Worm (Caenorhabditis elegans) whole organism, young adult: Measurements from ENCODE around the gene cyp-13A3.

Experiments
- B0336.3 ChIP-seq: fragments of 200-800 bp; sonication (Bioruptor generic); IDR thresholded peaks from 2 replicates; pipeline ENCODE4 v1.3.6; 2022; ENCODE audit warnings: missing genetic modification characterization, missing compliant biosample characterization
- C17E4.6 ChIP-seq: fragments of 200-800 bp; sonication (Bioruptor generic); IDR thresholded peaks from 2 replicates; pipeline ENCODE4 v1.3.6; 2022; ENCODE audit warnings: missing genetic modification reagents, missing genetic modification characterization, missing compliant biosample characterization
- F33H1.4 ChIP-seq: fragments of 200-800 bp; sonication (Bioruptor generic); IDR thresholded peaks from 2 replicates; pipeline ENCODE4 v1.3.6; 2022; ENCODE audit warnings: missing genetic modification reagents, missing genetic modification characterization, missing compliant biosample characterization
- F57C9.4 ChIP-seq: sonication (generic microtip); optimal IDR thresholded peaks from 2 replicates; lab custom pipeline; 2017; ENCODE audit warnings: mild to moderate bottlenecking, missing genetic modification characterization, missing compliant biosample characterization
- T07F8.4 ChIP-seq: sonication (generic microtip); optimal IDR thresholded peaks from 2 replicates; lab custom pipeline; 2016; ENCODE audit warnings: mild to moderate bottlenecking, missing genetic modification characterization, moderate library complexity, missing compliant biosample characterization
- T26A5.8 ChIP-seq: sonication (generic microtip); optimal IDR thresholded peaks from 2 replicates; lab custom pipeline; 2016; ENCODE audit warnings: missing genetic modification characterization, missing compliant biosample characterization
- Y67H2A.10 ChIP-seq: fragments of 200-800 bp; sonication (Bioruptor generic); conservative IDR thresholded peaks from 2 replicates; pipeline ENCODE4 v1.3.6; 2022; ENCODE audit warnings: missing genetic modification reagents, missing genetic modification characterization, missing compliant biosample characterization
- Y95B8A.8 ChIP-seq: fragments of 200-800 bp; sonication (Bioruptor generic); IDR thresholded peaks from 2 replicates; pipeline ENCODE4 v1.3.6; 2022; ENCODE audit warnings: missing genetic modification reagents, missing genetic modification characterization, missing compliant biosample characterization
- akir-1 ChIP-seq: fragments of 200-800 bp; sonication (Bioruptor generic); optimal IDR thresholded peaks from 2 replicates; lab custom pipeline; 2018; ENCODE audit warnings: mild to moderate bottlenecking, missing genetic modification characterization, moderate library complexity, missing compliant biosample characterization
- aptf-3 ChIP-seq: fragments of 200-800 bp; sonication (Bioruptor generic); IDR thresholded peaks from 2 replicates; pipeline ENCODE4 v1.3.6; 2022; ENCODE audit warnings: missing genetic modification characterization, missing compliant biosample characterization
- atf-7 ChIP-seq: sonication (generic microtip); optimal IDR thresholded peaks from 2 replicates; lab custom pipeline; 2017; ENCODE audit warnings: mild to moderate bottlenecking, missing genetic modification characterization, missing compliant biosample characterization
- attf-3 ChIP-seq: fragments of 200-800 bp; sonication (Bioruptor generic); conservative IDR thresholded peaks from 2 replicates; pipeline ENCODE4 v1.3.6; 2022; ENCODE audit warnings: missing genetic modification reagents, missing genetic modification characterization, missing compliant biosample characterization
- attf-5 ChIP-seq: fragments of 200-800 bp; sonication (Bioruptor generic); optimal IDR thresholded peaks from 2 replicates; lab custom pipeline; 2018; ENCODE audit warnings: mild to moderate bottlenecking, missing genetic modification characterization, missing compliant biosample characterization
- attf-6 ChIP-seq: fragments of 200-800 bp; sonication (Bioruptor generic); IDR thresholded peaks from 2 replicates; pipeline ENCODE4 v1.3.6; 2022; ENCODE audit warnings: missing genetic modification reagents, missing genetic modification characterization, missing compliant biosample characterization
- bed-2 ChIP-seq: fragments of 200-800 bp; sonication (Bioruptor generic); IDR thresholded peaks from 2 replicates; pipeline ENCODE4 v1.3.6; 2022; ENCODE audit warnings: missing genetic modification reagents, missing genetic modification characterization, missing compliant biosample characterization
- cebp-2 ChIP-seq: fragments of 200-800 bp; sonication (Bioruptor generic); IDR thresholded peaks from 2 replicates; pipeline ENCODE4 v1.3.6; 2022; ENCODE audit warnings: missing genetic modification characterization, missing compliant biosample characterization
- ceh-27 ChIP-seq: fragments of 200-800 bp; sonication (Bioruptor generic); optimal IDR thresholded peaks from 2 replicates; lab custom pipeline; 2018; ENCODE audit warnings: mild to moderate bottlenecking, missing genetic modification characterization, moderate library complexity, missing compliant biosample characterization
- ceh-58 ChIP-seq: fragments of 200-800 bp; sonication (Bioruptor generic); IDR thresholded peaks from 2 replicates; pipeline ENCODE4 v1.3.6; 2022; ENCODE audit warnings: missing genetic modification characterization, missing compliant biosample characterization
- dpff-1 ChIP-seq: sonication (generic microtip); optimal IDR thresholded peaks from 2 replicates; lab custom pipeline; 2017; ENCODE audit warnings: mild to moderate bottlenecking, missing genetic modification characterization, missing compliant biosample characterization
- egl-44 ChIP-seq: fragments of 200-800 bp; sonication (Bioruptor generic); IDR thresholded peaks from 2 replicates; pipeline ENCODE4 v1.3.6; 2022; ENCODE audit warnings: missing genetic modification reagents, missing genetic modification characterization, missing compliant biosample characterization
- ekl-4 ChIP-seq: fragments of 200-800 bp; sonication (Bioruptor generic); IDR thresholded peaks from 2 replicates; pipeline ENCODE4 v1.3.6; 2022; ENCODE audit warnings: missing genetic modification reagents, missing genetic modification characterization, missing compliant biosample characterization
- ets-4 ChIP-seq: fragments of 200-800 bp; sonication (Bioruptor generic); optimal IDR thresholded peaks from 2 replicates; lab custom pipeline; 2018; ENCODE audit warnings: mild to moderate bottlenecking, missing genetic modification characterization, missing compliant biosample characterization
- fkh-3 ChIP-seq: sonication (generic microtip); optimal IDR thresholded peaks from 2 replicates; lab custom pipeline; 2016; ENCODE audit warnings: mild to moderate bottlenecking, missing genetic modification characterization, missing compliant biosample characterization
- gei-17 ChIP-seq: fragments of 200-800 bp; sonication (Bioruptor generic); optimal IDR thresholded peaks from 2 replicates; lab custom pipeline; 2018; ENCODE audit warnings: mild to moderate bottlenecking, missing genetic modification characterization, missing compliant biosample characterization
- lsy-27 ChIP-seq: sonication (generic microtip); optimal IDR thresholded peaks from 2 replicates; lab custom pipeline; 2017; ENCODE audit warnings: missing genetic modification characterization, mild to moderate bottlenecking, missing compliant biosample characterization, antibody characterized with exemption, missing genotype, borderline replicate concordance; ENCODE audit not compliant: insufficient read depth
- madf-10 ChIP-seq: sonication (generic microtip); optimal IDR thresholded peaks from 2 replicates; lab custom pipeline; 2016; ENCODE audit warnings: mild to moderate bottlenecking, missing genetic modification characterization, missing compliant biosample characterization
- madf-6 ChIP-seq: fragments of 200-800 bp; sonication (Bioruptor generic); IDR thresholded peaks from 2 replicates; pipeline ENCODE4 v1.3.6; 2022; ENCODE audit warnings: missing genetic modification reagents, missing genetic modification characterization, missing compliant biosample characterization
- nfya-1 ChIP-seq: sonication (generic microtip); optimal IDR thresholded peaks from 2 replicates; lab custom pipeline; 2017; ENCODE audit warnings: antibody characterized with exemption, missing compliant biosample characterization, missing genetic modification characterization, borderline replicate concordance; ENCODE audit not compliant: insufficient read depth
- nfya-2 ChIP-seq: fragments of 200-800 bp; sonication (Bioruptor generic); IDR thresholded peaks from 2 replicates; pipeline ENCODE4 v1.3.6; 2022; ENCODE audit warnings: missing genetic modification reagents, missing genetic modification characterization, missing compliant biosample characterization
- nfyb-1 ChIP-seq: fragments of 200-800 bp; sonication (Bioruptor generic); IDR thresholded peaks from 2 replicates; pipeline ENCODE4 v1.3.6; 2022; ENCODE audit warnings: missing genetic modification reagents, missing genetic modification characterization, missing compliant biosample characterization
- nhr-120 ChIP-seq: fragments of 200-800 bp; sonication (Bioruptor generic); IDR thresholded peaks from 2 replicates; pipeline ENCODE4 v1.3.6; 2022; ENCODE audit warnings: missing genetic modification characterization, missing compliant biosample characterization
- nhr-179 ChIP-seq: sonication (generic microtip); optimal IDR thresholded peaks from 2 replicates; lab custom pipeline; 2016; ENCODE audit warnings: mild to moderate bottlenecking, missing genetic modification characterization, missing compliant biosample characterization
- pha-4 ChIP-seq: fragments of 150-350 bp; sonication (generic microtip); optimal IDR thresholded peaks from 2 replicates; lab custom pipeline; 2014; ENCODE audit warnings: missing biosample characterization, missing genetic modification reagents, missing genetic modification characterization
- sea-2 ChIP-seq: fragments of 200-800 bp; sonication (Bioruptor generic); IDR thresholded peaks from 2 replicates; pipeline ENCODE4 v1.3.6; 2022; ENCODE audit warnings: missing genetic modification characterization, missing compliant biosample characterization
- snpc-3.4 ChIP-seq: sonication (generic microtip); optimal IDR thresholded peaks from 2 replicates; lab custom pipeline; 2017; ENCODE audit warnings: missing genetic modification characterization, mild to moderate bottlenecking, missing compliant biosample characterization, antibody characterized with exemption, moderate library complexity, missing genotype, missing genetic modification reagents
- snpc-4 ChIP-seq, 5 experiments: fragments of 150-350 bp in 1 of 5; sonication (generic microtip) in 4 of 5; optimal IDR thresholded peaks; 2 replicates each; lab custom pipeline; 2014 to 2018; ENCODE audit warnings: missing genetic modification characterization in 5 of 5, missing biosample characterization in 3 of 5, antibody characterized with exemption in 2 of 5, mild to moderate bottlenecking in 2 of 5, missing compliant biosample characterization in 2 of 5, missing genotype in 2 of 5, moderate library complexity in 2 of 5, missing genetic modification reagents in 1 of 5
- somi-1 ChIP-seq: fragments of 200-800 bp; sonication (Bioruptor generic); optimal IDR thresholded peaks from 2 replicates; lab custom pipeline; 2018; ENCODE audit warnings: mild to moderate bottlenecking, missing genetic modification characterization, missing compliant biosample characterization
- sptf-2 ChIP-seq: fragments of 200-800 bp; sonication (Bioruptor generic); optimal IDR thresholded peaks from 2 replicates; lab custom pipeline; 2018; ENCODE audit warnings: mild to moderate bottlenecking, missing genetic modification characterization, missing compliant biosample characterization
- unc-130 ChIP-seq: sonication (generic microtip); optimal IDR thresholded peaks from 2 replicates; lab custom pipeline; 2016; ENCODE audit warnings: missing genetic modification reagents, missing genetic modification characterization, missing compliant biosample characterization
- xnd-1 ChIP-seq: sonication (generic microtip); optimal IDR thresholded peaks from 2 replicates; lab custom pipeline; 2016; ENCODE audit warnings: missing genotype, missing genetic modification reagents, missing genetic modification characterization, missing compliant biosample characterization
- zim-3 ChIP-seq: sonication (generic microtip); optimal IDR thresholded peaks from 2 replicates; lab custom pipeline; 2017; ENCODE audit warnings: mild to moderate bottlenecking, missing genetic modification characterization, moderate library complexity, missing compliant biosample characterization
- ztf-22 ChIP-seq: fragments of 200-800 bp; sonication (Bioruptor generic); optimal IDR thresholded peaks from 2 replicates; lab custom pipeline; 2018; ENCODE audit warnings: mild to moderate bottlenecking, missing genetic modification characterization, moderate library complexity, missing compliant biosample characterization
- ztf-28 ChIP-seq: fragments of 200-800 bp; sonication (Bioruptor generic); IDR thresholded peaks from 2 replicates; pipeline ENCODE4 v1.3.6; 2022; ENCODE audit warnings: missing genetic modification reagents, missing genetic modification characterization, missing compliant biosample characterization
- ztf-3 ChIP-seq: fragments of 200-800 bp; sonication (Bioruptor generic); optimal IDR thresholded peaks from 2 replicates; lab custom pipeline; 2018; ENCODE audit warnings: mild to moderate bottlenecking, missing genetic modification characterization, missing compliant biosample characterization

The cyp-13A3 gene

DNA sequence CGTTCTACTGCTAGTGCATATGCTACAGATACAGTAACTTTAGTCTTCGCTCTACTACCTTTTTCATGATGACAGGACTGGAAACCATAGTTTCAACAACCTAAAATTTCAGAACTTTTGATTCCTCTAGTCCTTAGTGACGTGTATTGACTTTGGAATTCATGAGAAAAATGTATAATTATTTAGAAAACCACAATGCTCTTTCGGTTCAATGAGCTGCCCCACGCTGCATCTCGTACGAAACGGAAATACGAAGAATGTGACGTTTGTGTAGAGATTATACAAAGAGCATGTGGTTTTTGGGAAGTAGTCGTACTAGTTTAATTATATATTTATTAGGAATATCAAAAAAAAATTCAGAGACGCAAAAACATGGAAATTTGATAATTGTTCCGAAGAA is 14.6 kb downstream of the cyp-13A3 start:
- TF ChIP-seq attf-5 (GFP tag; lab: Kevin White, UChicago) (no peak), ztf-28 (GFP tag; lab: Robert Waterston, UW) (no peak), sptf-2 (GFP tag; lab: Kevin White, UChicago) (no peak), nfyb-1 (no peak)

DNA sequence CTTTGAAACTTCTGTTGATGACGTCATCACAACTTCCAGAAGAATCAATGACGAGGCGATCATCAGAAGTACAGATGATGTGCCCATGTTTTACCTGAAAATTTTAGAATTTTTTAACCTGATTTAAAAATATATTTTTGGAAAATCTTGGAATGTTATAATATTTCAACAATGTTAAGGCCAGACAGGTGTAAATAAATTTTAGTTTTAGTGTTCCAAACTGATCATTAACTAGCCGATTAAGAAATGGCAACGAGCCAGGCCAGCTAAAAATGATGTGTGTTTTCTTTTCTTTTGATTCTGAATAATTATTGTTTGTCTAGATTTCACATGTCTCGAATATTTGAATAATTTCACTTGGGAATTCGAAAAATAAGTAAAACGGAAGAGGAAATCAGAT is 17.3 kb downstream of the cyp-13A3 start, which contains the start of gene T10B9.9:
TSS of gene T10B9.9 (minus strand) at position 101 of the 400 bp plus-strand sequence.
- no peak for TF ChIP-seq snpc-3.4 (tag; lab: Kevin White, UChicago)
- no peak for TF ChIP-seq madf-10 (tag; lab: Kevin White, UChicago)
- TF ChIP-seq akir-1 (GFP tag; lab: Kevin White, UChicago), result no peak
- TF ChIP-seq xnd-1 (tag; lab: Kevin White, UChicago), result no peak
- no peak for TF ChIP-seq aptf-3 (GFP tag; lab: Robert Waterston, UW)
- no peak for TF ChIP-seq sea-2 (GFP tag; lab: Robert Waterston, UW)
- TF ChIP-seq nhr-120 (GFP tag; lab: Robert Waterston, UW), result no peak
- TF ChIP-seq gei-17 (GFP tag; lab: Kevin White, UChicago), result no peak
- TF ChIP-seq bed-2, result no peak
- TF ChIP-seq T07F8.4 (tag; lab: Kevin White, UChicago), result no peak
- TF ChIP-seq F33H1.4 (GFP tag; lab: Robert Waterston, UW), result no peak
- no peak for TF ChIP-seq cebp-2 (GFP tag; lab: Robert Waterston, UW)
- TF ChIP-seq nfya-1 (tag; lab: Kevin White, UChicago), result no peak
- TF ChIP-seq T26A5.8 (tag; lab: Kevin White, UChicago), result no peak
- no peak for TF ChIP-seq somi-1 (GFP tag; lab: Kevin White, UChicago)
- no peak for TF ChIP-seq attf-3 (GFP tag; lab: Robert Waterston, UW)

DNA sequence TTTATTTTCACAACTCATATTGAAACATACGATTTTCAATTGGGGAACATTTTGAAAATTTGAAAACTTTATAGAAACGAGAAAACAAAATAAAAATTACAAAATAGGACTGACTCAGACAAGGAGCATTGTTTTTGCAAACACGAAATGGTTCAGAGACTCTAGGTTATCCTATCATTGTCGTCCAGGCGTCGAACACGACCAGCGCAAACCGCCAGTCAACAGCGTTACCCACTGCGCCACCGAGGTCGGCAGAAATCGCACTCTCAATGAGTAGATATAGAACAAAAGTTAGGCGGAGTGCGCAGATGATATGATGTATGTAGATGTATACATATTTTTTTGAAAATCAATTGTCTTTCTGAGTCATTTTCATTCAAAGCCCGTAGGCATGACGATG is 18.4 kb downstream of the cyp-13A3 start:
- TF ChIP-seq pha-4 (tag; lab: Kevin White, UChicago), result no peak
- TF ChIP-seq F57C9.4, result no peak
- no peak for TF ChIP-seq ets-4 (GFP tag; lab: Kevin White, UChicago)
- TF ChIP-seq cebp-2 (GFP tag; lab: Robert Waterston, UW), result peak; percentile 74; the same call in 1 of the 2 replicates
- peak; percentile 55 for TF ChIP-seq unc-130 (GFP tag; lab: Kevin White, UChicago)
- TF ChIP-seq egl-44 (GFP tag; lab: Robert Waterston, UW), result peak; percentile 86
- TF ChIP-seq snpc-4 (GFP tag; optimal IDR thresholded peaks at IDR 0.05; lab: Kevin White, UChicago), result peak; percentile 74
- TF ChIP-seq snpc-4 (tag; optimal IDR thresholded peaks at IDR 0.05; lab: Kevin White, UChicago), result peak in 3 of 4 experiments; percentile 10 to 78 (median 74)
- no peak for TF ChIP-seq ceh-58 (GFP tag; lab: Robert Waterston, UW)
- TF ChIP-seq ceh-27, result peak; percentile 78
- TF ChIP-seq lsy-27 (tag; lab: Kevin White, UChicago), result no peak
- peak; percentile 75 for TF ChIP-seq zim-3 (tag; lab: Kevin White, UChicago)
- TF ChIP-seq madf-6 (GFP tag; lab: Robert Waterston, UW), result peak; percentile 76
- TF ChIP-seq ztf-22 (GFP tag; lab: Kevin White, UChicago), result peak; percentile 61
- TF ChIP-seq C17E4.6, result 0 out of 2 replicates have a peak, but pooled peaks have one; percentile 56
- TF ChIP-seq dpff-1 (tag; lab: Kevin White, UChicago), result no peak
- TF ChIP-seq nfya-2, result 0 out of 2 replicates have a peak, but pooled peaks have one; percentile 77
- TF ChIP-seq ekl-4 (GFP tag; lab: Robert Waterston, UW), result peak; percentile 56; the same call in 1 of the 2 replicates
- peak; percentile 56 for TF ChIP-seq attf-5 (GFP tag; lab: Kevin White, UChicago)
- TF ChIP-seq Y67H2A.10, result no peak
- peak; percentile 50 for TF ChIP-seq atf-7 (tag; lab: Kevin White, UChicago)
- no peak for TF ChIP-seq nhr-179
- peak; percentile 38; the same call in 1 of the 2 replicates for TF ChIP-seq attf-6
- peak; percentile 58; the same call in 1 of the 2 replicates for TF ChIP-seq Y95B8A.8
- TF ChIP-seq nfya-1 (tag; lab: Kevin White, UChicago), result no peak
- no peak for TF ChIP-seq ztf-3 (GFP tag; lab: Kevin White, UChicago)
- TF ChIP-seq B0336.3 (GFP tag; lab: Robert Waterston, UW), result 0 out of 2 replicates have a peak, but pooled peaks have one; percentile 57
- peak; percentile 45 for TF ChIP-seq madf-10 (tag; lab: Kevin White, UChicago)
- 0 out of 2 replicates have a peak, but pooled peaks have one; percentile 54 for TF ChIP-seq sea-2 (GFP tag; lab: Robert Waterston, UW)
- peak; percentile 0 for TF ChIP-seq fkh-3 (tag; lab: Kevin White, UChicago)
